Fruit fly (Drosophila melanogaster) S2 (cell line): Measurements from ENCODE around the gene rt.

Source experiments
- CG8478 ChIP-seq: fragments of >200 bp; optimal IDR thresholded peaks from 2 replicates; lab custom pipeline; 2018
- CTCF ChIP-seq, 2 experiments: fragments of >200 bp; optimal IDR thresholded peaks; 2 replicates each; lab custom pipeline; 2018

DNA sequence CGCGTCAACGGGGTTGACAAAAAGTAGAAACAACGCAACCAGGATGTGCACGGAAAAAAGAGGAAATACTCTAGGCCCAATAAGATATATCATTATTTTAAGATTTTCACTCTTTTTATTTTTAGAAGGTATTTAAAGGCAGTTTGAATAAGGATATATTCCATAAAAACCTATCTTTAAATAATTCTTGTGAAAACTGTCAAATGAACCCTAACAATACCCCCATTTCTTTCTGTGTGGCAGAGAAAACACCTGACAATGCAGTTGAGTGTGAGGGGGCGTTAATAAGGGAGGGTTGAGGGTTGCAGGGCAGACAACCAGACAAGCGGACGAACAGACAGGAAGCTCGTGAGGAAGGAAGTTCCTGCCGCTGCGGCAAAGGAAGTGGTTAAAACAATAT is 35.6 kb downstream of the rt start:
- TF ChIP-seq CG8478 (lab: Kevin White, UChicago) (no peak), CTCF (optimal IDR thresholded peaks at IDR 0.05; lab: Kevin White, UChicago) (no peak)
